Worm (Caenorhabditis elegans) whole organism, L4 larva: ENCODE data around the gene set-20.

ENCODE experiments used
- D1046.2 ChIP-seq: fragments of 200-800 bp; sonication (Bioruptor generic); IDR thresholded peaks from 2 replicates; pipeline ENCODE4 v1.3.6; 2022; ENCODE audit warnings: missing genetic modification characterization, missing compliant biosample characterization
- F26F4.8 ChIP-seq: fragments of 200-800 bp; sonication (Bioruptor generic); conservative IDR thresholded peaks from 2 replicates; pipeline ENCODE4 v1.3.6; 2022; ENCODE audit warnings: missing genetic modification characterization, missing compliant biosample characterization
- F37D6.2 ChIP-seq: sonication (generic microtip); optimal IDR thresholded peaks from 2 replicates; lab custom pipeline; 2016; ENCODE audit warnings: mild to moderate bottlenecking, missing genetic modification characterization, missing compliant biosample characterization
- F44E2.7 ChIP-seq: fragments of 200-800 bp; sonication (Bioruptor generic); IDR thresholded peaks from 2 replicates; pipeline ENCODE4 v2.1.2; 2022; ENCODE audit warnings: missing genetic modification characterization, missing compliant biosample characterization
- Y105C5A.15 ChIP-seq: fragments of 200-800 bp; sonication (Bioruptor generic); IDR thresholded peaks from 2 replicates; pipeline ENCODE4 v1.3.6; 2022; ENCODE audit warnings: missing genetic modification characterization, missing compliant biosample characterization
- Y75B8A.6 ChIP-seq: fragments of 200-800 bp; sonication (Bioruptor generic); IDR thresholded peaks from 2 replicates; pipeline ENCODE4 v1.3.6; 2022; ENCODE audit warnings: missing genetic modification reagents, missing genetic modification characterization, missing compliant biosample characterization
- ZK546.5 ChIP-seq, 2 experiments: sonication (generic microtip); optimal IDR thresholded peaks; 2 replicates each; lab custom pipeline; 2017; ENCODE audit warnings: missing biosample characterization in 2 of 2, missing genetic modification characterization in 2 of 2
- ama-1 ChIP-seq: fragments of 150-350 bp; optimal IDR thresholded peaks from 2 replicates; lab custom pipeline; 2014; ENCODE audit warnings: inconsistent platforms, mixed read lengths
- arid-1 ChIP-seq: fragments of 200-800 bp; sonication (Bioruptor generic); conservative IDR thresholded peaks from 2 replicates; pipeline ENCODE4 v1.3.6; 2022; ENCODE audit warnings: missing genetic modification reagents, missing genetic modification characterization, missing compliant biosample characterization
- ceh-20 ChIP-seq: fragments of 200-800 bp; sonication (Bioruptor generic); IDR thresholded peaks from 2 replicates; pipeline ENCODE4 v1.3.6; 2022; ENCODE audit warnings: missing genetic modification reagents, missing genetic modification characterization, missing compliant biosample characterization
- ceh-44 ChIP-seq: fragments of 200-800 bp; sonication (Bioruptor generic); IDR thresholded peaks from 2 replicates; pipeline ENCODE4 v1.3.6; 2022; ENCODE audit warnings: missing genetic modification reagents, missing genetic modification characterization, missing compliant biosample characterization
- daf-16 ChIP-seq, 3 experiments: sonication (generic microtip); optimal IDR thresholded peaks; 2 replicates each; lab custom pipeline; 2016 to 2017; ENCODE audit warnings: missing genetic modification characterization in 3 of 3, missing genetic modification reagents in 3 of 3, mild to moderate bottlenecking in 2 of 3, missing compliant biosample characterization in 2 of 3, missing biosample characterization in 1 of 3, moderate library complexity in 1 of 3
- dmd-6 ChIP-seq: fragments of 200-800 bp; sonication (Bioruptor generic); IDR thresholded peaks from 2 replicates; pipeline ENCODE4 v1.3.6; 2022; ENCODE audit warnings: missing genetic modification reagents, missing genetic modification characterization, missing compliant biosample characterization
- dpl-1 ChIP-seq: fragments of 150-350 bp; optimal IDR thresholded peaks from 2 replicates; lab custom pipeline; 2014; ENCODE audit warnings: missing biosample characterization, missing genetic modification reagents, missing genetic modification characterization
- dve-1 ChIP-seq: sonication (generic microtip); optimal IDR thresholded peaks from 2 replicates; lab custom pipeline; 2017; ENCODE audit warnings: antibody characterized with exemption, mild to moderate bottlenecking, missing genetic modification characterization, missing compliant biosample characterization; ENCODE audit not compliant: insufficient read depth
- egl-27 ChIP-seq: sonication (generic microtip); optimal IDR thresholded peaks from 3 replicates; lab custom pipeline; 2017; ENCODE audit warnings: missing biosample characterization, missing genetic modification reagents, missing genetic modification characterization
- fkh-10 ChIP-seq: fragments of 150-350 bp; optimal IDR thresholded peaks from 2 replicates; lab custom pipeline; 2014; ENCODE audit warnings: missing biosample characterization, missing genetic modification reagents, missing genetic modification characterization
- hlh-11 ChIP-seq: fragments of 200-800 bp; sonication (Bioruptor generic); optimal IDR thresholded peaks from 2 replicates; lab custom pipeline; 2018; ENCODE audit warnings: mild to moderate bottlenecking, missing genetic modification characterization, missing compliant biosample characterization
- hlh-30 ChIP-seq: sonication (generic microtip); optimal IDR thresholded peaks from 2 replicates; lab custom pipeline; 2017; ENCODE audit warnings: antibody characterized with exemption, mild to moderate bottlenecking, missing genetic modification characterization, missing compliant biosample characterization; ENCODE audit not compliant: insufficient read depth
- hmg-1.1 ChIP-seq: fragments of 200-800 bp; sonication (Bioruptor generic); IDR thresholded peaks from 2 replicates; pipeline ENCODE4 v1.3.6; 2022; ENCODE audit warnings: missing genetic modification reagents, missing genetic modification characterization, missing compliant biosample characterization
- jun-1 ChIP-seq: fragments of 150-350 bp; optimal IDR thresholded peaks from 2 replicates; lab custom pipeline; 2014; ENCODE audit warnings: missing biosample characterization, missing genetic modification reagents, missing genetic modification characterization
- lin-13 ChIP-seq: fragments of 150-350 bp; optimal IDR thresholded peaks from 2 replicates; lab custom pipeline; 2014; ENCODE audit warnings: missing biosample characterization, missing genetic modification reagents, missing genetic modification characterization
- lin-15B ChIP-seq: fragments of 150-350 bp; sonication (generic microtip); optimal IDR thresholded peaks from 3 replicates; lab custom pipeline; 2014; ENCODE audit warnings: missing biosample characterization, missing genetic modification characterization
- madf-5 ChIP-seq, 2 experiments: fragments of 200-800 bp; sonication (Bioruptor generic); IDR thresholded peaks; 2 replicates each; pipeline ENCODE4 v1.3.6; 2022; ENCODE audit warnings: missing compliant biosample characterization in 2 of 2, missing genetic modification characterization in 2 of 2
- mdl-1 ChIP-seq, 2 experiments: fragments of 150-350 bp in 1 of 2; sonication (generic microtip) in 1 of 2; optimal IDR thresholded peaks; 2 replicates each; lab custom pipeline; 2014 to 2017; ENCODE audit warnings: missing biosample characterization in 2 of 2, missing genetic modification characterization in 2 of 2
- mes-2 ChIP-seq: sonication (generic microtip); optimal IDR thresholded peaks from 2 replicates; lab custom pipeline; 2016; ENCODE audit warnings: missing genotype, mild to moderate bottlenecking, missing genetic modification characterization, missing compliant biosample characterization; ENCODE audit not compliant: poor library complexity, severe bottlenecking
- nhr-111 ChIP-seq: fragments of 200-800 bp; sonication (Bioruptor generic); optimal IDR thresholded peaks from 2 replicates; lab custom pipeline; 2018; ENCODE audit warnings: mild to moderate bottlenecking, missing genetic modification characterization, missing compliant biosample characterization
- nhr-237 ChIP-seq: sonication (generic microtip); optimal IDR thresholded peaks from 2 replicates; lab custom pipeline; 2017; ENCODE audit warnings: missing biosample characterization, missing genetic modification characterization
- nhr-28 ChIP-seq: fragments of 150-350 bp; optimal IDR thresholded peaks from 2 replicates; lab custom pipeline; 2014; ENCODE audit warnings: missing biosample characterization, missing genetic modification characterization
- nhr-41 ChIP-seq: fragments of 200-800 bp; sonication (Bioruptor generic); IDR thresholded peaks from 2 replicates; pipeline ENCODE4 v1.3.6; 2022; ENCODE audit warnings: missing genetic modification reagents, missing genetic modification characterization, missing compliant biosample characterization
- nhr-6 ChIP-seq: fragments of 150-350 bp; optimal IDR thresholded peaks from 2 replicates; lab custom pipeline; 2014; ENCODE audit warnings: missing biosample characterization, missing genetic modification characterization
- nhr-76 ChIP-seq: fragments of 150-350 bp; optimal IDR thresholded peaks from 2 replicates; lab custom pipeline; 2014; ENCODE audit warnings: missing biosample characterization, missing genetic modification characterization
- nhr-77 ChIP-seq: fragments of 150-350 bp; optimal IDR thresholded peaks from 2 replicates; lab custom pipeline; 2014; ENCODE audit warnings: missing biosample characterization, missing genetic modification characterization
- php-3 ChIP-seq: fragments of 200-800 bp; sonication (Bioruptor generic); IDR thresholded peaks from 2 replicates; pipeline ENCODE4 v1.3.6; 2022; ENCODE audit warnings: missing genetic modification reagents, missing genetic modification characterization, missing compliant biosample characterization
- pqm-1 ChIP-seq: sonication (generic microtip); optimal IDR thresholded peaks from 2 replicates; lab custom pipeline; 2017; ENCODE audit warnings: missing biosample characterization, missing genetic modification characterization
- unc-130 ChIP-seq: sonication (generic microtip); optimal IDR thresholded peaks from 2 replicates; lab custom pipeline; 2016; ENCODE audit warnings: missing genetic modification reagents, missing genetic modification characterization, missing compliant biosample characterization
- unc-39 ChIP-seq: sonication (generic microtip); optimal IDR thresholded peaks from 2 replicates; lab custom pipeline; 2017; ENCODE audit warnings: missing biosample characterization, missing genetic modification characterization
- unc-62 ChIP-seq, 3 experiments: fragments of 150-350 bp in 1 of 3; sonication (generic microtip); optimal IDR thresholded peaks in 2 of 3; peaks in 1 of 3; 1 replicate in 1 of 3; 2 replicates in 2 of 3; lab custom pipeline; 2014 to 2017; ENCODE audit warnings: missing biosample characterization in 3 of 3, missing genetic modification characterization in 3 of 3, missing genetic modification reagents in 3 of 3, missing genotype in 1 of 3
- zfp-2 ChIP-seq: sonication (generic microtip); optimal IDR thresholded peaks from 2 replicates; lab custom pipeline; 2016; ENCODE audit warnings: mild to moderate bottlenecking, missing genetic modification characterization, missing compliant biosample characterization
- ztf-7 ChIP-seq: fragments of 150-350 bp; optimal IDR thresholded peaks from 2 replicates; lab custom pipeline; 2014; ENCODE audit warnings: missing biosample characterization, missing genetic modification characterization

Gene set-20

ce11 chrX:5696197-5696596 is 10.2 kb upstream of the set-20 start (continued):
- no peak for TF ChIP-seq ceh-44
- 0 out of 2 replicates have a peak, but pooled peaks have one; percentile 48 for TF ChIP-seq nhr-41
- no peak for TF ChIP-seq arid-1 (GFP tag; lab: Robert Waterston, UW)
- TF ChIP-seq fkh-10 (GFP tag; lab: Kevin White, UChicago), result no peak
- TF ChIP-seq ama-1 (lab: Kevin White, UChicago), result no peak
- no peak for TF ChIP-seq ZK546.5 (tag; optimal IDR thresholded peaks at IDR 0.05; lab: Kevin White, UChicago)
- no peak for TF ChIP-seq Y105C5A.15 (GFP tag; lab: Robert Waterston, UW)
- TF ChIP-seq madf-5 (GFP tag; IDR thresholded peaks at IDR 0.05; lab: Robert Waterston, UW), result no peak
- no peak for TF ChIP-seq unc-130 (GFP tag; lab: Kevin White, UChicago)
- TF ChIP-seq unc-62 (GFP tag; optimal IDR thresholded peaks at IDR 0.05 in 1 of 2; lab: Kevin White, UChicago), result peak in 1 of 2 experiments; percentile 61
- no peak for TF ChIP-seq unc-62 (tag; optimal IDR thresholded peaks at IDR 0.05; lab: Kevin White, UChicago)
- TF ChIP-seq nhr-237 (tag; lab: Kevin White, UChicago), result no peak
- TF ChIP-seq jun-1 (tag; lab: Kevin White, UChicago), result no peak
- no peak for TF ChIP-seq dpl-1 (GFP tag; lab: Kevin White, UChicago)
- no peak for TF ChIP-seq egl-27 (tag; lab: Kevin White, UChicago)
- no peak for TF ChIP-seq unc-39 (tag; lab: Kevin White, UChicago)
- TF ChIP-seq zfp-2 (tag; lab: Kevin White, UChicago), result no peak
- TF ChIP-seq lin-13 (GFP tag; lab: Kevin White, UChicago), result no peak
- no peak for TF ChIP-seq F26F4.8 (GFP tag; lab: Robert Waterston, UW)
- no peak for TF ChIP-seq F44E2.7 (GFP tag; lab: Robert Waterston, UW)
- peak in 1 of 2 experiments; percentile 2 for TF ChIP-seq daf-16 (GFP tag; optimal IDR thresholded peaks at IDR 0.05; lab: Kevin White, UChicago)
- peak; percentile 77 for TF ChIP-seq daf-16 (tag; optimal IDR thresholded peaks at IDR 0.05; lab: Kevin White, UChicago)
- 0 out of 2 replicates have a peak, but pooled peaks have one; percentile 48 for TF ChIP-seq php-3 (GFP tag; lab: Robert Waterston, UW)
- no peak for TF ChIP-seq nhr-111 (GFP tag; lab: Kevin White, UChicago)
- no peak for TF ChIP-seq nhr-76 (tag; lab: Kevin White, UChicago)
- TF ChIP-seq ztf-7 (tag; lab: Kevin White, UChicago), result no peak
- TF ChIP-seq nhr-77 (tag; lab: Kevin White, UChicago), result peak; percentile 66

ce11 chrX:5695416-5695815 is 9.5 kb upstream of the set-20 start:
- no peak for TF ChIP-seq zfp-2 (tag; lab: Kevin White, UChicago)
- peak; percentile 29 for TF ChIP-seq dve-1
- peak; percentile 11 for TF ChIP-seq mes-2 (tag; lab: Kevin White, UChicago)
- TF ChIP-seq mdl-1 (tag; optimal IDR thresholded peaks at IDR 0.05; lab: Kevin White, UChicago), result peak in 1 of 2 experiments; percentile 6
- TF ChIP-seq pqm-1, result peak; percentile 17
- TF ChIP-seq nhr-6 (tag; lab: Kevin White, UChicago), result no peak
- peak; percentile 56 for TF ChIP-seq hlh-30
- TF ChIP-seq nhr-28 (tag; lab: Kevin White, UChicago), result peak; percentile 58
- TF ChIP-seq daf-16 (GFP tag; optimal IDR thresholded peaks at IDR 0.05; lab: Kevin White, UChicago), result no peak
- TF ChIP-seq daf-16 (tag; optimal IDR thresholded peaks at IDR 0.05; lab: Kevin White, UChicago), result peak; percentile 33
- TF ChIP-seq hmg-1.1, result no peak
- peak in 1 of 2 experiments; percentile 93 for TF ChIP-seq unc-62 (GFP tag; optimal IDR thresholded peaks at IDR 0.05 in 1 of 2; lab: Kevin White, UChicago)
- TF ChIP-seq unc-62 (tag; optimal IDR thresholded peaks at IDR 0.05; lab: Kevin White, UChicago), result no peak
- TF ChIP-seq F37D6.2 (tag; lab: Kevin White, UChicago), result no peak
- peak; percentile 41 for TF ChIP-seq dmd-6 (GFP tag; lab: Robert Waterston, UW)
- no peak for TF ChIP-seq lin-15B (tag; lab: Kevin White, UChicago)
- TF ChIP-seq hlh-11 (tag; lab: Kevin White, UChicago), result peak; percentile 56
- TF ChIP-seq ceh-20, result no peak
- TF ChIP-seq D1046.2 (GFP tag; lab: Robert Waterston, UW), result no peak
- no peak for TF ChIP-seq Y75B8A.6 (GFP tag; lab: Robert Waterston, UW)
